Worm (Caenorhabditis elegans) whole organism, L4/young adult: ENCODE data around the gene asp-2.

ENCODE experiments used
- W03F9.2 ChIP-seq: fragments of 150-350 bp; optimal IDR thresholded peaks from 2 replicates; lab custom pipeline; 2014; ENCODE audit warnings: missing biosample characterization, missing genetic modification characterization
- dao-5 ChIP-seq: sonication (generic microtip); optimal IDR thresholded peaks from 2 replicates; lab custom pipeline; 2016; ENCODE audit warnings: missing genotype, missing genetic modification characterization, moderate library complexity, missing compliant biosample characterization
- him-1 ChIP-seq: sonication (generic microtip); optimal IDR thresholded peaks from 2 replicates; lab custom pipeline; 2016; ENCODE audit warnings: missing genotype, missing genetic modification reagents, missing genetic modification characterization, missing compliant biosample characterization

DNA sequence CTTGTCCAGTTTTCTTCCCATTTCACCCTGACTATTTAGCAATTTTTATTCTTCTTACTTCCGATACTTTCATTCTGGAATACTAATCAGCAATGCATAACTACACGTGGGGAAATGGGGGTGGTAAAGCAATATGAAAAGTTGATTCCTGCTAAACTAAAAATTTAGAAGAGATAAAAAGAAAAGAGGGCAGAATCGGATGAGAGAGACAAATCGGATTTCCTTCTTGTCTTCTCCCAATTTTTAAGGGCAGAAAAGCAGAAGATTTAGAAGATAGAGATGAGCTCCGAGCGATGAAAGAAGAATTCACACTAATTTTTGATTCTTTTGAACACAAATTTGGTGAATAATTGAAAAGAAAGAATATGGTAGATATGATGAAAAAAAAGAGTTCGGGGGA lies 8.8 kb upstream of the asp-2 start:
- TF ChIP-seq him-1 (tag; lab: Kevin White, UChicago) (no peak), dao-5 (tag; lab: Kevin White, UChicago) (no peak), W03F9.2 (tag; lab: Kevin White, UChicago) (no peak)
